Worm (Caenorhabditis elegans) whole organism, late embryonic: ENCODE results near the gene sel-15.
A peak's percentile ranks its signal among the peaks of the same experiment; 100 is the strongest.

ENCODE experiments used
- C08G9.2 ChIP-seq: sonication (generic microtip); optimal IDR thresholded peaks from 2 replicates; lab custom pipeline; 2016; ENCODE audit warnings: mild to moderate bottlenecking, missing genetic modification characterization, moderate library complexity, missing compliant biosample characterization
- C38D4.7 ChIP-seq: fragments of 200-800 bp; sonication (Bioruptor generic); optimal IDR thresholded peaks from 2 replicates; lab custom pipeline; 2018; ENCODE audit warnings: mild to moderate bottlenecking, missing genetic modification characterization, moderate library complexity, missing compliant biosample characterization
- F13H6.1 ChIP-seq: sonication (generic microtip); optimal IDR thresholded peaks from 2 replicates; lab custom pipeline; 2016; ENCODE audit warnings: missing genetic modification characterization, missing compliant biosample characterization
- T23F11.4 ChIP-seq: fragments of 200-800 bp; sonication (Bioruptor generic); optimal IDR thresholded peaks from 2 replicates; lab custom pipeline; 2018; ENCODE audit warnings: mild to moderate bottlenecking, missing genetic modification characterization, missing compliant biosample characterization
- Y22D7AL.16 ChIP-seq: sonication (generic microtip); optimal IDR thresholded peaks from 2 replicates; lab custom pipeline; 2016; ENCODE audit warnings: missing genetic modification characterization, missing compliant biosample characterization
- ahr-1 ChIP-seq: sonication (generic microtip); optimal IDR thresholded peaks from 2 replicates; lab custom pipeline; 2016; ENCODE audit warnings: missing genetic modification characterization, missing compliant biosample characterization
- ama-1 ChIP-seq: fragments of 150-350 bp; optimal IDR thresholded peaks from 2 replicates; lab custom pipeline; 2014
- ceh-14 ChIP-seq: sonication (generic microtip); optimal IDR thresholded peaks from 2 replicates; lab custom pipeline; 2016; ENCODE audit warnings: missing genotype, missing genetic modification characterization, missing compliant biosample characterization
- ceh-18 ChIP-seq: sonication (generic microtip); optimal IDR thresholded peaks from 2 replicates; lab custom pipeline; 2016; ENCODE audit warnings: missing genetic modification characterization, missing compliant biosample characterization
- ceh-19 ChIP-seq: fragments of 200-800 bp; sonication (Bioruptor generic); optimal IDR thresholded peaks from 2 replicates; lab custom pipeline; 2018; ENCODE audit warnings: mild to moderate bottlenecking, missing genetic modification characterization, missing compliant biosample characterization
- ceh-2 ChIP-seq: sonication (generic microtip); optimal IDR thresholded peaks from 2 replicates; lab custom pipeline; 2016; ENCODE audit warnings: missing genotype, missing genetic modification characterization, missing compliant biosample characterization
- ceh-30 ChIP-seq: fragments of 150-350 bp; optimal IDR thresholded peaks from 2 replicates; lab custom pipeline; 2014; ENCODE audit warnings: missing biosample characterization, missing genetic modification characterization
- ceh-6 ChIP-seq: fragments of 200-800 bp; sonication (Bioruptor generic); optimal IDR thresholded peaks from 2 replicates; lab custom pipeline; 2018; ENCODE audit warnings: mild to moderate bottlenecking, missing genetic modification characterization, missing compliant biosample characterization
- ceh-9 ChIP-seq: sonication (generic microtip); optimal IDR thresholded peaks from 2 replicates; lab custom pipeline; 2016; ENCODE audit warnings: mild to moderate bottlenecking, missing genetic modification characterization, inconsistent platforms, missing compliant biosample characterization
- dve-1 ChIP-seq: sonication (generic microtip); optimal IDR thresholded peaks from 2 replicates; lab custom pipeline; 2017; ENCODE audit warnings: antibody characterized with exemption, mild to moderate bottlenecking, missing genetic modification characterization, missing compliant biosample characterization
- ets-4 ChIP-seq: sonication (generic microtip); optimal IDR thresholded peaks from 2 replicates; lab custom pipeline; 2016; ENCODE audit warnings: missing genetic modification characterization, missing compliant biosample characterization
- fkh-6 ChIP-seq: sonication (generic microtip); optimal IDR thresholded peaks from 2 replicates; lab custom pipeline; 2016; ENCODE audit warnings: missing genetic modification characterization, missing compliant biosample characterization
- gmeb-2 ChIP-seq: sonication (generic microtip); optimal IDR thresholded peaks from 2 replicates; lab custom pipeline; 2016; ENCODE audit warnings: missing genetic modification characterization, inconsistent platforms, missing compliant biosample characterization
- hlh-13 ChIP-seq: fragments of 200-800 bp; sonication (Bioruptor generic); optimal IDR thresholded peaks from 2 replicates; lab custom pipeline; 2018; ENCODE audit warnings: mild to moderate bottlenecking, missing genetic modification characterization, missing compliant biosample characterization
- hlh-15 ChIP-seq: sonication (generic microtip); optimal IDR thresholded peaks from 2 replicates; lab custom pipeline; 2016; ENCODE audit warnings: missing genetic modification characterization, missing compliant biosample characterization
- hlh-30 ChIP-seq: sonication (generic microtip); optimal IDR thresholded peaks from 2 replicates; lab custom pipeline; 2017; ENCODE audit warnings: antibody characterized with exemption, missing genetic modification characterization, missing compliant biosample characterization; ENCODE audit not compliant: insufficient read depth
- hlh-6 ChIP-seq: sonication (generic microtip); optimal IDR thresholded peaks from 2 replicates; lab custom pipeline; 2016; ENCODE audit warnings: missing genotype, missing genetic modification characterization, missing compliant biosample characterization
- hlh-8 ChIP-seq: sonication (generic microtip); optimal IDR thresholded peaks from 2 replicates; lab custom pipeline; 2016; ENCODE audit warnings: missing genotype, missing genetic modification characterization, missing compliant biosample characterization
- lim-6 ChIP-seq: sonication (generic microtip); optimal IDR thresholded peaks from 2 replicates; lab custom pipeline; 2016; ENCODE audit warnings: missing genetic modification characterization, missing compliant biosample characterization
- lin-11 ChIP-seq: fragments of 200-800 bp; sonication (Bioruptor generic); optimal IDR thresholded peaks from 2 replicates; lab custom pipeline; 2018; ENCODE audit warnings: mild to moderate bottlenecking, missing genetic modification characterization, missing compliant biosample characterization
- madf-2 ChIP-seq: sonication (generic microtip); optimal IDR thresholded peaks from 2 replicates; lab custom pipeline; 2017; ENCODE audit warnings: missing genetic modification characterization, missing compliant biosample characterization
- nhr-11 ChIP-seq: fragments of 150-350 bp; optimal IDR thresholded peaks from 2 replicates; lab custom pipeline; 2014; ENCODE audit warnings: missing biosample characterization, missing genetic modification characterization
- nhr-232 ChIP-seq: sonication (generic microtip); optimal IDR thresholded peaks from 2 replicates; lab custom pipeline; 2016; ENCODE audit warnings: missing genetic modification characterization, missing compliant biosample characterization
- npax-4 ChIP-seq: sonication (generic microtip); optimal IDR thresholded peaks from 2 replicates; lab custom pipeline; 2016; ENCODE audit warnings: missing genetic modification characterization, missing compliant biosample characterization
- odd-2 ChIP-seq: sonication (generic microtip); optimal IDR thresholded peaks from 2 replicates; lab custom pipeline; 2017; ENCODE audit warnings: antibody characterized with exemption, mild to moderate bottlenecking, missing genetic modification characterization, missing compliant biosample characterization
- pax-1 ChIP-seq: fragments of 150-350 bp; optimal IDR thresholded peaks from 2 replicates; lab custom pipeline; 2014; ENCODE audit warnings: missing biosample characterization, missing genetic modification characterization
- pha-2 ChIP-seq: sonication (generic microtip); optimal IDR thresholded peaks from 2 replicates; lab custom pipeline; 2017; ENCODE audit warnings: mild to moderate bottlenecking, missing genetic modification characterization, missing compliant biosample characterization
- pha-4 ChIP-seq: fragments of 150-350 bp; optimal IDR thresholded peaks from 2 replicates; lab custom pipeline; 2018; ENCODE audit warnings: missing biosample characterization, missing genetic modification reagents, missing genetic modification characterization
- pqm-1 ChIP-seq: sonication (generic microtip); optimal IDR thresholded peaks from 2 replicates; lab custom pipeline; 2016; ENCODE audit warnings: missing genetic modification characterization, missing compliant biosample characterization
- ref-2 ChIP-seq: sonication (generic microtip); optimal IDR thresholded peaks from 2 replicates; lab custom pipeline; 2016; ENCODE audit warnings: missing genetic modification characterization, missing compliant biosample characterization
- rnt-1 ChIP-seq: sonication (generic microtip); optimal IDR thresholded peaks from 2 replicates; lab custom pipeline; 2016; ENCODE audit warnings: missing genetic modification characterization, missing compliant biosample characterization
- sox-2 ChIP-seq: fragments of 200-800 bp; sonication (Bioruptor generic); IDR thresholded peaks from 2 replicates; pipeline ENCODE4 v1.3.6; 2022; ENCODE audit warnings: missing genetic modification reagents, missing genetic modification characterization, missing compliant biosample characterization
- sox-4 ChIP-seq: sonication (generic microtip); optimal IDR thresholded peaks from 2 replicates; lab custom pipeline; 2017; ENCODE audit warnings: mild to moderate bottlenecking, missing genetic modification characterization, inconsistent platforms, missing compliant biosample characterization
- syd-9 ChIP-seq: sonication (generic microtip); optimal IDR thresholded peaks from 2 replicates; lab custom pipeline; 2016; ENCODE audit warnings: mild to moderate bottlenecking, missing genetic modification characterization, moderate library complexity, missing compliant biosample characterization
- tbx-2 ChIP-seq: sonication (generic microtip); optimal IDR thresholded peaks from 2 replicates; lab custom pipeline; 2016; ENCODE audit warnings: missing genetic modification characterization, missing compliant biosample characterization
- ttx-3 ChIP-seq: sonication (generic microtip); optimal IDR thresholded peaks from 2 replicates; lab custom pipeline; 2016; ENCODE audit warnings: missing genetic modification reagents, missing genetic modification characterization, missing compliant biosample characterization
- unc-3 ChIP-seq, 2 experiments: fragments of 200-800 bp in 1 of 2; sonication (Bioruptor generic) in 1 of 2; sonication (generic microtip) in 1 of 2; conservative IDR thresholded peaks in 1 of 2; optimal IDR thresholded peaks in 1 of 2; 2 replicates each; pipeline versions ENCODE4 v1.3.6 to Lab custom; 2016 to 2022; ENCODE audit warnings: missing compliant biosample characterization in 2 of 2, missing genetic modification characterization in 2 of 2, missing genetic modification reagents in 1 of 2
- unc-55 ChIP-seq: sonication (generic microtip); optimal IDR thresholded peaks from 2 replicates; lab custom pipeline; 2017; ENCODE audit warnings: missing biosample characterization, missing genetic modification reagents, missing genetic modification characterization
- unc-86 ChIP-seq: sonication (generic microtip); optimal IDR thresholded peaks from 2 replicates; lab custom pipeline; 2016; ENCODE audit warnings: missing genetic modification characterization, missing compliant biosample characterization
- zip-5 ChIP-seq: sonication (generic microtip); optimal IDR thresholded peaks from 2 replicates; lab custom pipeline; 2016; ENCODE audit warnings: missing genetic modification characterization, missing compliant biosample characterization
- ztf-16 ChIP-seq: sonication (generic microtip); optimal IDR thresholded peaks from 2 replicates; lab custom pipeline; 2017; ENCODE audit warnings: missing genetic modification characterization, missing compliant biosample characterization

sel-15 gene

ce11 chrIII:668303-668893 is 27.9 kb downstream of the sel-15 start, which contains the start of gene W02B3.3 (continued):
- TF ChIP-seq sox-4 (tag; lab: Kevin White, UChicago) (no peak), nhr-232 (no peak), unc-3 (GFP tag; conservative IDR thresholded peaks at IDR 0.05; lab: Robert Waterston, UW) (no peak), unc-3 (tag; optimal IDR thresholded peaks at IDR 0.05; lab: Kevin White, UChicago) (no peak), ref-2 (tag; lab: Kevin White, UChicago) (peak; percentile 40), pax-1 (no peak), hlh-8 (tag; lab: Kevin White, UChicago) (no peak), ceh-6 (peak; percentile 34), C08G9.2 (no peak), ceh-14 (peak; percentile 69), rnt-1 (tag; lab: Kevin White, UChicago) (peak; percentile 32), pqm-1 (tag; lab: Kevin White, UChicago) (no peak), Y22D7AL.16 (tag; lab: Kevin White, UChicago) (no peak), syd-9 (tag; lab: Kevin White, UChicago) (no peak), unc-86 (tag; lab: Kevin White, UChicago) (no peak), lim-6 (tag; lab: Kevin White, UChicago) (no peak), hlh-13 (GFP tag; lab: Kevin White, UChicago) (no peak), sox-2 (GFP tag; lab: Robert Waterston, UW) (no peak), ceh-2 (tag; lab: Kevin White, UChicago) (peak; percentile 23), ets-4 (tag; lab: Kevin White, UChicago) (no peak), gmeb-2 (tag; lab: Kevin White, UChicago) (no peak), hlh-15 (tag; lab: Kevin White, UChicago) (no peak), hlh-30 (tag; lab: Kevin White, UChicago) (no peak), pha-2 (tag; lab: Kevin White, UChicago) (no peak), hlh-6 (tag; lab: Kevin White, UChicago) (peak; percentile 43), C38D4.7 (no peak), ceh-9 (tag; lab: Kevin White, UChicago) (no peak), madf-2 (no peak), ceh-18 (peak; percentile 84), unc-55 (peak; percentile 77), ttx-3 (no peak), ceh-19 (peak; percentile 74), lin-11 (tag; lab: Kevin White, UChicago) (no peak), npax-4 (no peak), ztf-16 (no peak), odd-2 (no peak), zip-5 (tag; lab: Kevin White, UChicago) (no peak), nhr-11 (no peak), ama-1 (lab: Kevin White, UChicago) (no peak), ceh-30 (tag; lab: Kevin White, UChicago) (no peak), T23F11.4 (GFP tag; lab: Kevin White, UChicago) (no peak), pha-4 (tag; lab: Kevin White, UChicago) (no peak), fkh-6 (tag; lab: Kevin White, UChicago) (no peak), dve-1 (tag; lab: Kevin White, UChicago) (no peak), ahr-1 (tag; lab: Kevin White, UChicago) (no peak), F13H6.1 (tag; lab: Kevin White, UChicago) (no peak), tbx-2 (tag; lab: Kevin White, UChicago) (peak; percentile 67)
